Fruit fly (Drosophila melanogaster): ENCODE measurements around the gene dop.

dop gene

DNA sequence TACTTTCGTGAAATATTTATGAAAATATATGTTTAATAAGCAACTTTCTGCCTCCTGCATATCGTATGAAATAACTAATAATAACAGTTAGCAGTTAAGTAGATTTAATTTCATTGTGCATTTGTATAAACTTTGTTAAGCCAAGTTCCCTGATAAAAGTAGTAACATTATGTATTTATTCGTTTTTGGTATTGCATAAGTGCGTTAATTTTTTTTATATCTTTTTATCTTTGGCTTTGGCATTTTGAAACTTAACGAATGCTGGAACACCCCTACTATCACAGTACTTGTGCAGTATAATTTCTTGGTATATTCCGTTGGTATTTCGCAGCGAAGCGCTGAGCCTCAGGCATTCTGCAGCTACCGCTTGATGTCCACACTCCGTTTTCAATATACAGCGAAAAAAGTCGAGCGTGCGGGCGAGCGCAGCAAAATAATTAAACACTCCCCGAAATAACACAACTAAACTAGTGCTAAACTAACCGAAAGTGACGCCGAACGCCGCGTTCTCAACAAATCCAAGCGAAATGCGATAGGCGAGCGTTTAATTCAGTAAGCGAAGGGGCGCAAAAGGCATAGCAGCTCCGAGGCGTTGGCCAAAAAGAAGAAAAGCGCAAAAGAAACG, 22.8 kb downstream of the dop start, which contains the start of gene RhoGAP71E:
TSS of gene RhoGAP71E (plus strand) at position 347 of the 625 bp plus-strand sequence.
- peak; percentile 5 for TF ChIP-seq woc (GFP tag; optimal IDR thresholded peaks at IDR 0.05)
- peak; percentile 44 for TF ChIP-seq Hr83 (GFP tag; optimal IDR thresholded peaks at IDR 0.05; ENCODE audit: poor library complexity, severe bottlenecking)
- no peak for TF ChIP-seq CG32264 (GFP tag; optimal IDR thresholded peaks at IDR 0.05)
- peak; percentile 23 for TF ChIP-seq Hnf4 (GFP tag; optimal IDR thresholded peaks at IDR 0.05)
- no peak for TF ChIP-seq GATAd (GFP tag; optimal IDR thresholded peaks at IDR 0.05)
- TF ChIP-seq br (GFP tag; optimal IDR thresholded peaks at IDR 0.05), result peak; percentile 44
- TF ChIP-seq Dif (GFP tag; optimal IDR thresholded peaks at IDR 0.05; ENCODE audit: partially characterized antibody), result no peak
- TF ChIP-seq h (GFP tag; optimal IDR thresholded peaks at IDR 0.05), result peak; percentile 19
- TF ChIP-seq psq (GFP tag; optimal IDR thresholded peaks at IDR 0.05), result peak; percentile 97
- no peak for TF ChIP-seq brk (GFP tag; optimal IDR thresholded peaks at IDR 0.05)
- TF ChIP-seq Rel (GFP tag; optimal IDR thresholded peaks at IDR 0.05), result no peak
- TF ChIP-seq Rel (tag; optimal IDR thresholded peaks at IDR 0.05), result peak; percentile 50
- peak in 1 of 2 experiments; percentile 44 for TF ChIP-seq foxo (GFP tag; optimal IDR thresholded peaks at IDR 0.05)
- peak; percentile 36 for TF ChIP-seq OdsH (GFP tag; optimal IDR thresholded peaks at IDR 0.05)
- peak; percentile 55 for TF ChIP-seq HLH106 (tag; optimal IDR thresholded peaks at IDR 0.05)
- TF ChIP-seq dsf (GFP tag; optimal IDR thresholded peaks at IDR 0.05; ENCODE audit: borderline replicate concordance), result no peak
- TF ChIP-seq Sp1 (GFP tag; optimal IDR thresholded peaks at IDR 0.05), result peak; percentile 57
- no peak for TF ChIP-seq Dfd (GFP tag; optimal IDR thresholded peaks at IDR 0.05)
- peak; percentile 57 for TF ChIP-seq rgr (GFP tag; optimal IDR thresholded peaks at IDR 0.05)

DNA sequence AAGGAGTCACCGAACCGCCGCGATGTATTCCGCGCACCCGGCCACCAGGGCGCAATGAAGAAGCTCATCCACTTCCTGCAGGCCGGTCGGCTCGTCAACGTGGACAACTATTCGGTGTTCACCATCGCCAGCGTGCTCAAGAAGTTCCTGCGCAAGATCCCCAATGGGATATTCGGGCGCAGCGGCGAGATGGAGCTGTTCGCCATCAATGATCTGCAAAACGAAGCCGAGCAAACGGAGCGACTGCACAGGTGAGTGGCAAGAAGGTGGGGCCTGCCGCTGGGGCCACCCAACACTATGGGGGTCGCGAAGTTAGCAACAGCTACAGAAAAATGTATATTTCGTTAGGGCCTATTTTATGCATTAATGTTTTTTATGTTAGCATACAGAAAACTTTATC, 23.9 kb downstream of the dop start:
- TF ChIP-seq brk (GFP tag; optimal IDR thresholded peaks at IDR 0.05) (no peak), Vsx2 (GFP tag; optimal IDR thresholded peaks at IDR 0.05; ENCODE audit: partially characterized antibody) (no peak), sage (GFP tag; optimal IDR thresholded peaks at IDR 0.05) (no peak), h (GFP tag; optimal IDR thresholded peaks at IDR 0.05) (no peak), GATAd (GFP tag; optimal IDR thresholded peaks at IDR 0.05) (no peak), Hr83 (GFP tag; optimal IDR thresholded peaks at IDR 0.05; ENCODE audit: poor library complexity, severe bottlenecking) (no peak), Dfd (GFP tag; optimal IDR thresholded peaks at IDR 0.05) (no peak), Myc (optimal IDR thresholded peaks at IDR 0.05) (no peak), dsf (GFP tag; optimal IDR thresholded peaks at IDR 0.05; ENCODE audit: borderline replicate concordance) (no peak), Jra (GFP tag; optimal IDR thresholded peaks at IDR 0.05) (no peak), dl (GFP tag; optimal IDR thresholded peaks at IDR 0.05; ENCODE audit: insufficient read depth in 1 of 2, partially characterized antibody in 2 of 2) (no peak), foxo (GFP tag; optimal IDR thresholded peaks at IDR 0.05) (no peak)

DNA sequence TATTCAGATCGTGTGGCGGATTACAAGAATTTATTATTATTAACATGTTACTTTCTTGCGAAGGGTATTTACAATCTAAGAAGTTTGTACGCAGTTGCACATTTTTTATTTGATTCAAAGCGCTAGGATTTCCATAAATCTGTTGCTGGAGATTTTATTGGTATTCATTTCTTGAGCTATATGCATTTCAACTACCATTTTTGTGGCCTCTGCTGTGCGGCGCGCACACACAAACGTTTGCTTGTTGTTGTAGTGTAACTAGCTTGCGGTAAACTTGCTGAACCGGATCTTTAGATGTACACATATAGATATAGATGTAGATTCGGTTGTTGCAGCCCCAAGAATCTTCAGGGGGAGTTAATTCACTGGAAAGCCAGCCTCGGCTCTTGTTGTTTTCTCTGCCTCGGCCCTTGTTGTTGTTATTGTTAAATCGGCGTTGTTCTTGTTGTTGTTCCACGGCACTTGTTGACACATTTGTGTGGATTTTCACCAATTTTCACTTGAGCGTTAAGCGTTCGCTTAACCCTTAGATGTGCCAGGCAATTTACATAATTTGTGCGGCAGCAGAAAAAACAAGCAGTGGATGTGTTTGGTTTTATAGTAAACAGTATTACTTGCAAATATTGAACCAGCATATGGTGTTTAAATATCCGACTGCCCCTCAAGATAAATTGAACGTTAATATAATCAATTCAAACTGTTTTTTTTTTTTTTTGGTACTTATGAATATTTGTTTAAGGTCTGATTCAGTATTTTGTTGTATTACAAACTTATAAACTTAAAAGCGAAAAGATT, 25.2 kb downstream of the dop start:
- no peak for TF ChIP-seq usp (GFP tag; optimal IDR thresholded peaks at IDR 0.05)
- no peak for TF ChIP-seq dl (GFP tag; optimal IDR thresholded peaks at IDR 0.05; ENCODE audit: insufficient read depth in 1 of 2, partially characterized antibody in 2 of 2)
- no peak for TF ChIP-seq HLH106 (tag; optimal IDR thresholded peaks at IDR 0.05)
- no peak for TF ChIP-seq rgr (GFP tag; optimal IDR thresholded peaks at IDR 0.05)
- TF ChIP-seq GATAd (GFP tag; optimal IDR thresholded peaks at IDR 0.05), result no peak
- no peak for TF ChIP-seq Jra (GFP tag; optimal IDR thresholded peaks at IDR 0.05)
- no peak for TF ChIP-seq Dif (GFP tag; optimal IDR thresholded peaks at IDR 0.05; ENCODE audit: partially characterized antibody)
- TF ChIP-seq Vsx2 (GFP tag; optimal IDR thresholded peaks at IDR 0.05; ENCODE audit: partially characterized antibody), result no peak
- TF ChIP-seq psq (GFP tag; optimal IDR thresholded peaks at IDR 0.05), result no peak
- TF ChIP-seq OdsH (GFP tag; optimal IDR thresholded peaks at IDR 0.05), result no peak
- no peak for TF ChIP-seq Sp1 (GFP tag; optimal IDR thresholded peaks at IDR 0.05)
- TF ChIP-seq Mio (GFP tag; optimal IDR thresholded peaks at IDR 0.05), result no peak
- TF ChIP-seq CG32264 (GFP tag; optimal IDR thresholded peaks at IDR 0.05), result no peak
- no peak for TF ChIP-seq lola (GFP tag; optimal IDR thresholded peaks at IDR 0.05)
- no peak for TF ChIP-seq sage (GFP tag; optimal IDR thresholded peaks at IDR 0.05)
- TF ChIP-seq fru (GFP tag; optimal IDR thresholded peaks at IDR 0.05), result no peak
- no peak for TF ChIP-seq jim (GFP tag; optimal IDR thresholded peaks at IDR 0.05)
